Fruit fly (Drosophila melanogaster): ENCODE results near the gene bcn92.

Gene bcn92

dm6 chrX:2149478-2149877 is at the start of gene bcn92:
Gene bcn92 (minus strand): TSS chrX:2149647.
- peak; percentile 59 for TF ChIP-seq gro (GFP tag; optimal IDR thresholded peaks at IDR 0.05)
- peak; percentile 53 for TF ChIP-seq MESR4 (GFP tag; optimal IDR thresholded peaks at IDR 0.05)
- no peak for TF ChIP-seq wdn (GFP tag; IDR thresholded peaks at IDR 0.05)
- TF ChIP-seq CG9437 (GFP tag; optimal IDR thresholded peaks at IDR 0.05), result no peak
- TF ChIP-seq Six4 (GFP tag; optimal IDR thresholded peaks at IDR 0.05), result peak; percentile 21
- peak; percentile 42 for TF ChIP-seq CG2678 (tag; optimal IDR thresholded peaks at IDR 0.05)
- TF ChIP-seq CG17912 (GFP tag; optimal IDR thresholded peaks at IDR 0.05), result no peak
- no peak for TF ChIP-seq so (GFP tag; IDR thresholded peaks at IDR 0.05)
- TF ChIP-seq lov (optimal IDR thresholded peaks at IDR 0.05), result no peak
- TF ChIP-seq lov (GFP tag; IDR thresholded peaks at IDR 0.05), result no peak
- peak; percentile 32 for TF ChIP-seq B-H2 (GFP tag; optimal IDR thresholded peaks at IDR 0.05)
- no peak for TF ChIP-seq run (tag; optimal IDR thresholded peaks at IDR 0.05)
- peak; percentile 61; the same call in 1 of the 2 replicates for TF ChIP-seq vvl (GFP tag; IDR thresholded peaks at IDR 0.05)
- peak; percentile 17 for TF ChIP-seq CG10543 (GFP tag; optimal IDR thresholded peaks at IDR 0.05)
- no peak for TF ChIP-seq CG3726 (GFP tag; IDR thresholded peaks at IDR 0.05)
- peak; percentile 32 for TF ChIP-seq az2 (GFP tag; optimal IDR thresholded peaks at IDR 0.05)
- peak; percentile 62 for TF ChIP-seq Xbp1 (GFP tag; optimal IDR thresholded peaks at IDR 0.05)
- TF ChIP-seq bab2 (GFP tag; optimal IDR thresholded peaks at IDR 0.05), result peak; percentile 33
- TF ChIP-seq CG8765 (GFP tag; IDR thresholded peaks at IDR 0.05), result no peak
- TF ChIP-seq E2f1 (GFP tag; IDR thresholded peaks at IDR 0.05), result no peak
- TF ChIP-seq Abd-B (GFP tag; optimal IDR thresholded peaks at IDR 0.05), result peak; percentile 7
- TF ChIP-seq trem (tag; optimal IDR thresholded peaks at IDR 0.05), result peak; percentile 32
- TF ChIP-seq Kr (GFP tag; optimal IDR thresholded peaks at IDR 0.05), result no peak
- TF ChIP-seq CG32532 (GFP tag; IDR thresholded peaks at IDR 0.05), result peak; percentile 61
- TF ChIP-seq en (GFP tag; optimal IDR thresholded peaks at IDR 0.05), result no peak
- TF ChIP-seq cwo (GFP tag; optimal IDR thresholded peaks at IDR 0.05), result peak; percentile 51
- peak; percentile 26 for TF ChIP-seq CG13123 (GFP tag; optimal IDR thresholded peaks at IDR 0.05)
- 0 out of 2 replicates have a peak, but pooled peaks have one; percentile 11 for TF ChIP-seq CG11085 (GFP tag; IDR thresholded peaks at IDR 0.05)
- peak; percentile 49 for TF ChIP-seq Sry-β (GFP tag; optimal IDR thresholded peaks at IDR 0.05)
- peak; percentile 21 for TF ChIP-seq fu2 (GFP tag; optimal IDR thresholded peaks at IDR 0.05)
- peak; percentile 33; the same call in 1 of the 2 replicates for TF ChIP-seq CG14441 (GFP tag; IDR thresholded peaks at IDR 0.05)
- TF ChIP-seq Myb (GFP tag; optimal IDR thresholded peaks at IDR 0.05), result peak; percentile 45
- peak; percentile 40 for TF ChIP-seq CG4424 (GFP tag; optimal IDR thresholded peaks at IDR 0.05)
- no peak for TF ChIP-seq zf30C (GFP tag; optimal IDR thresholded peaks at IDR 0.05)
- TF ChIP-seq Rfx (GFP tag; IDR thresholded peaks at IDR 0.05), result peak; percentile 73
- TF ChIP-seq chinmo (GFP tag; IDR thresholded peaks at IDR 0.05; ENCODE audit: partially characterized antibody), result peak; percentile 91; the same call in 3 of the 4 replicates
- TF ChIP-seq inv (GFP tag; IDR thresholded peaks at IDR 0.05; ENCODE audit: partially characterized antibody), result peak; percentile 93
- TF ChIP-seq repo (GFP tag; optimal IDR thresholded peaks at IDR 0.05), result no peak
- peak; percentile 92 for TF ChIP-seq CG42726 (GFP tag; IDR thresholded peaks at IDR 0.05; ENCODE audit: partially characterized antibody)
- TF ChIP-seq CG34376 (GFP tag; optimal IDR thresholded peaks at IDR 0.05), result peak; percentile 33
- no peak for TF ChIP-seq z (GFP tag; IDR thresholded peaks at IDR 0.05)
- TF ChIP-seq Bgb (GFP tag; IDR thresholded peaks at IDR 0.05; ENCODE audit: partially characterized antibody), result peak; percentile 95
- peak; percentile 64 for TF ChIP-seq Ets65A (GFP tag)
- peak; percentile 39; the same call in 1 of the 3 replicates for TF ChIP-seq CG17361 (GFP tag; IDR thresholded peaks at IDR 0.05)
- TF ChIP-seq CG4820 (GFP tag; optimal IDR thresholded peaks at IDR 0.05), result peak; percentile 18
- no peak for TF ChIP-seq odd (GFP tag; optimal IDR thresholded peaks at IDR 0.05)
- no peak for TF ChIP-seq ap (GFP tag; IDR thresholded peaks at IDR 0.05)
- TF ChIP-seq CG8290 (GFP tag; optimal IDR thresholded peaks at IDR 0.05), result peak; percentile 37
- TF ChIP-seq CG8290 (tag; optimal IDR thresholded peaks at IDR 0.05), result peak in 1 of 2 experiments; percentile 56
- 0 out of 3 replicates have a peak, but pooled peaks have one; percentile 12 for TF ChIP-seq Optix (GFP tag; IDR thresholded peaks at IDR 0.05)
- peak; percentile 93 for TF ChIP-seq row (GFP tag; IDR thresholded peaks at IDR 0.05)
- peak; percentile 83 for TF ChIP-seq CG10431 (GFP tag; optimal IDR thresholded peaks at IDR 0.05)

Data from whole organism, embryonic.